Worm (Caenorhabditis elegans) whole organism, L4 larva: ENCODE measurements around the gene ilkp-1.

Experiments used
- F26F4.8 ChIP-seq: fragments of 200-800 bp; sonication (Bioruptor generic); conservative IDR thresholded peaks from 2 replicates; pipeline ENCODE4 v1.3.6; 2022; ENCODE audit warnings: missing genetic modification characterization, missing compliant biosample characterization
- F44E2.7 ChIP-seq: fragments of 200-800 bp; sonication (Bioruptor generic); IDR thresholded peaks from 2 replicates; pipeline ENCODE4 v2.1.2; 2022; ENCODE audit warnings: missing genetic modification characterization, missing compliant biosample characterization
- F49E8.2 ChIP-seq: sonication (generic microtip); optimal IDR thresholded peaks from 2 replicates; lab custom pipeline; 2016; ENCODE audit warnings: missing compliant biosample characterization, mild to moderate bottlenecking, missing genetic modification characterization, borderline replicate concordance
- T20F7.1 ChIP-seq: fragments of 200-800 bp; sonication (Bioruptor generic); optimal IDR thresholded peaks from 2 replicates; lab custom pipeline; 2018; ENCODE audit warnings: mild to moderate bottlenecking, missing genetic modification characterization, missing compliant biosample characterization
- aha-1 ChIP-seq: fragments of 150-350 bp; peaks from one replicate; lab custom pipeline; 2014; ENCODE audit warnings: missing biosample characterization, missing genetic modification characterization
- ama-1 ChIP-seq: fragments of 150-350 bp; optimal IDR thresholded peaks from 2 replicates; lab custom pipeline; 2014; ENCODE audit warnings: inconsistent platforms, mixed read lengths
- ceh-28 ChIP-seq: fragments of 150-350 bp; optimal IDR thresholded peaks from 2 replicates; lab custom pipeline; 2014; ENCODE audit warnings: missing biosample characterization, missing genetic modification reagents, missing genetic modification characterization
- ceh-32 ChIP-seq: sonication (generic microtip); optimal IDR thresholded peaks from 2 replicates; lab custom pipeline; 2016; ENCODE audit warnings: mild to moderate bottlenecking, missing genetic modification characterization, missing compliant biosample characterization; ENCODE audit not compliant: poor library complexity
- ctbp-1 ChIP-seq: fragments of 200-800 bp; sonication (Bioruptor generic); IDR thresholded peaks from 2 replicates; pipeline ENCODE4 v1.3.6; 2022; ENCODE audit warnings: missing genetic modification reagents, missing genetic modification characterization, missing compliant biosample characterization
- daf-16 ChIP-seq, 3 experiments: sonication (generic microtip); optimal IDR thresholded peaks; 2 replicates each; lab custom pipeline; 2016 to 2017; ENCODE audit warnings: missing genetic modification characterization in 3 of 3, missing genetic modification reagents in 3 of 3, mild to moderate bottlenecking in 2 of 3, missing compliant biosample characterization in 2 of 3, missing biosample characterization in 1 of 3, moderate library complexity in 1 of 3
- daf-19 ChIP-seq: fragments of 200-800 bp; sonication (Bioruptor generic); conservative IDR thresholded peaks from 2 replicates; pipeline ENCODE4 v1.3.6; 2022; ENCODE audit warnings: missing genetic modification characterization, missing compliant biosample characterization
- egl-43 ChIP-seq: fragments of 200-800 bp; sonication (Bioruptor generic); IDR thresholded peaks from 2 replicates; pipeline ENCODE4 v1.3.6; 2022; ENCODE audit warnings: missing genetic modification reagents, missing genetic modification characterization, missing compliant biosample characterization
- fos-1 ChIP-seq: fragments of 150-350 bp; optimal IDR thresholded peaks from 2 replicates; lab custom pipeline; 2014; ENCODE audit warnings: missing biosample characterization, missing genetic modification characterization
- gei-8 ChIP-seq: fragments of 200-800 bp; sonication (Bioruptor generic); optimal IDR thresholded peaks from 2 replicates; lab custom pipeline; 2018; ENCODE audit warnings: mild to moderate bottlenecking, missing genetic modification characterization, missing compliant biosample characterization
- hif-1 ChIP-seq, 2 experiments: sonication (generic microtip); optimal IDR thresholded peaks; 2 replicates each; lab custom pipeline; 2016 to 2017; ENCODE audit warnings: missing compliant biosample characterization in 2 of 2, missing genetic modification characterization in 2 of 2, missing genetic modification reagents in 2 of 2, missing genotype in 2 of 2, mild to moderate bottlenecking in 1 of 2
- hmg-1.1 ChIP-seq: fragments of 200-800 bp; sonication (Bioruptor generic); IDR thresholded peaks from 2 replicates; pipeline ENCODE4 v1.3.6; 2022; ENCODE audit warnings: missing genetic modification reagents, missing genetic modification characterization, missing compliant biosample characterization
- lim-7 ChIP-seq: fragments of 200-800 bp; sonication (Bioruptor generic); IDR thresholded peaks from 2 replicates; pipeline ENCODE4 v1.3.6; 2022; ENCODE audit warnings: missing genetic modification characterization, missing compliant biosample characterization
- lin-29 ChIP-seq: fragments of 200-800 bp; sonication (Bioruptor generic); IDR thresholded peaks from 2 replicates; pipeline ENCODE4 v1.3.6; 2022; ENCODE audit warnings: missing genetic modification reagents, missing genetic modification characterization, missing compliant biosample characterization
- lin-38 ChIP-seq: fragments of 200-800 bp; sonication (Bioruptor generic); IDR thresholded peaks from 2 replicates; pipeline ENCODE4 v1.3.6; 2022; ENCODE audit warnings: missing genetic modification reagents, missing genetic modification characterization, missing compliant biosample characterization
- lsy-2 ChIP-seq, 2 experiments: fragments of 150-350 bp in 1 of 2; sonication (generic microtip) in 1 of 2; optimal IDR thresholded peaks; 2 replicates each; lab custom pipeline; 2014 to 2017; ENCODE audit warnings: missing biosample characterization in 2 of 2, missing genetic modification characterization in 2 of 2
- mdl-1 ChIP-seq, 2 experiments: fragments of 150-350 bp in 1 of 2; sonication (generic microtip) in 1 of 2; optimal IDR thresholded peaks; 2 replicates each; lab custom pipeline; 2014 to 2017; ENCODE audit warnings: missing biosample characterization in 2 of 2, missing genetic modification characterization in 2 of 2
- mxl-3 ChIP-seq: fragments of 200-800 bp; sonication (Bioruptor generic); optimal IDR thresholded peaks from 2 replicates; lab custom pipeline; 2018; ENCODE audit warnings: mild to moderate bottlenecking, missing genetic modification characterization, missing compliant biosample characterization
- nhr-102 ChIP-seq: sonication (generic microtip); optimal IDR thresholded peaks from 2 replicates; lab custom pipeline; 2016; ENCODE audit warnings: mild to moderate bottlenecking, missing genetic modification characterization, moderate library complexity, missing compliant biosample characterization
- nhr-237 ChIP-seq: sonication (generic microtip); optimal IDR thresholded peaks from 2 replicates; lab custom pipeline; 2017; ENCODE audit warnings: missing biosample characterization, missing genetic modification characterization
- nhr-42 ChIP-seq: fragments of 200-800 bp; sonication (Bioruptor generic); IDR thresholded peaks from 2 replicates; pipeline ENCODE4 v1.3.6; 2022; ENCODE audit warnings: missing genetic modification characterization, missing compliant biosample characterization
- nhr-76 ChIP-seq: fragments of 150-350 bp; optimal IDR thresholded peaks from 2 replicates; lab custom pipeline; 2014; ENCODE audit warnings: missing biosample characterization, missing genetic modification characterization
- nhr-77 ChIP-seq: fragments of 150-350 bp; optimal IDR thresholded peaks from 2 replicates; lab custom pipeline; 2014; ENCODE audit warnings: missing biosample characterization, missing genetic modification characterization
- php-3 ChIP-seq: fragments of 200-800 bp; sonication (Bioruptor generic); IDR thresholded peaks from 2 replicates; pipeline ENCODE4 v1.3.6; 2022; ENCODE audit warnings: missing genetic modification reagents, missing genetic modification characterization, missing compliant biosample characterization
- set-16 ChIP-seq: fragments of 200-800 bp; sonication (Bioruptor generic); IDR thresholded peaks from 2 replicates; pipeline ENCODE4 v1.3.6; 2022; ENCODE audit warnings: missing genetic modification reagents, missing genetic modification characterization, missing compliant biosample characterization
- tra-1 ChIP-seq: fragments of 200-800 bp; sonication (Bioruptor generic); IDR thresholded peaks from 2 replicates; pipeline ENCODE4 v1.3.6; 2022; ENCODE audit warnings: missing genetic modification reagents, missing genetic modification characterization, missing compliant biosample characterization
- unc-39 ChIP-seq: sonication (generic microtip); optimal IDR thresholded peaks from 2 replicates; lab custom pipeline; 2017; ENCODE audit warnings: missing biosample characterization, missing genetic modification characterization
- unc-62 ChIP-seq, 3 experiments: fragments of 150-350 bp in 1 of 3; sonication (generic microtip); optimal IDR thresholded peaks in 2 of 3; peaks in 1 of 3; 1 replicate in 1 of 3; 2 replicates in 2 of 3; lab custom pipeline; 2014 to 2017; ENCODE audit warnings: missing biosample characterization in 3 of 3, missing genetic modification characterization in 3 of 3, missing genetic modification reagents in 3 of 3, missing genotype in 1 of 3
- ztf-11 ChIP-seq: fragments of 150-350 bp; optimal IDR thresholded peaks from 2 replicates; lab custom pipeline; 2014; ENCODE audit warnings: missing biosample characterization, missing genetic modification characterization
- ztf-7 ChIP-seq: fragments of 150-350 bp; optimal IDR thresholded peaks from 2 replicates; lab custom pipeline; 2014; ENCODE audit warnings: missing biosample characterization, missing genetic modification characterization

Gene ilkp-1

DNA sequence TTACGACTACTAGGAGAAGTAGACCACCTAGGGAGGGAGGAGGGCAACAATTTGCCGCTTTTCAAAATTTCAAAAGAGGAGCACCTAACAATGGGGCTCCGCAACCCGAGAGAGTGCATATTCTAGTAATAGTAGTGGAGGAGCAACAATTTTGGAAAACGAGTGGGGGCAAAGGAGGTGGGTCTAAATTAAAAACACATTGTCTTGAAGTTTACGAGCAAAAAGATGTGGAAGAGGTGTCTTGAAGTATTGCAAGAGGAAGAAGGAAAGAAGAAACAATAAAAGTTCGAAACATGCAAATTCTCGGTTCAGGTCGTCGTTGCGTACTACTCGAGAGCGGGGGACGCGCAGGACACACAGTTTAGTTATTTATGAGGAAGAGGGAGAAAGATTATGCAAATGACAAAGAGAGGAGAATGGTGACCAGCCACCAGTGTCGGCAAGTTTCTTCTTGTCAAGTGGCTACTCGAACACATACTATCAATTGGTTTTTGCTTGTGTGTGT is 14.2 kb downstream of the ilkp-1 start:
- TF ChIP-seq unc-62 (GFP tag; optimal IDR thresholded peaks at IDR 0.05 in 1 of 2; lab: Kevin White, UChicago) (peak in 1 of 2 experiments; percentile 96), unc-62 (tag; optimal IDR thresholded peaks at IDR 0.05; lab: Kevin White, UChicago) (no peak), nhr-77 (no peak), hmg-1.1 (0 out of 2 replicates have a peak, but pooled peaks have one; percentile 14), lsy-2 (tag; optimal IDR thresholded peaks at IDR 0.05; lab: Kevin White, UChicago) (no peak)
- TF ChIP-seq, all 104 proteins: peak for 2

DNA sequence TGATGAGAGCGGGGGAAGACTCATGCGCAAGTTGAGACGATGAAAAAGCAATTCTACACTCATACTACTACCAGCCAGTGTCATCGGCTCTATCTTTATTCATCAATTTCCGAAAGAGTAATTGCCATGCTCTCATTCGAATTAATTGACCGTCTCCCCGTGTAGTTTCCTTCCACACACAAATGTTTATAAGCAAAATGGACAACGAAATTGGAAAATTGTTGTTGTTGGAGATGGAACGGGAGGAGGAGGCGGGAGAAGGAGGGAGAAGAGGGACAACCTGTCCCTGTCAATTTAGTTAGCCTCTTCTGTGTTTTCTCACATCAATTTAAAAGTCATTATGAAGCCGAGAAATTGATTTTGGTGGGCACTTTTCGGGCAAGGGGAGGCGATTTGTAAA is 22.5 kb downstream of the ilkp-1 start:
- no peak for TF ChIP-seq ama-1 (lab: Kevin White, UChicago)
- no peak for TF ChIP-seq ctbp-1 (GFP tag; lab: Robert Waterston, UW)
- TF ChIP-seq F49E8.2 (tag; lab: Kevin White, UChicago): no peak
- TF ChIP-seq, all 104 proteins: peak for 0

DNA sequence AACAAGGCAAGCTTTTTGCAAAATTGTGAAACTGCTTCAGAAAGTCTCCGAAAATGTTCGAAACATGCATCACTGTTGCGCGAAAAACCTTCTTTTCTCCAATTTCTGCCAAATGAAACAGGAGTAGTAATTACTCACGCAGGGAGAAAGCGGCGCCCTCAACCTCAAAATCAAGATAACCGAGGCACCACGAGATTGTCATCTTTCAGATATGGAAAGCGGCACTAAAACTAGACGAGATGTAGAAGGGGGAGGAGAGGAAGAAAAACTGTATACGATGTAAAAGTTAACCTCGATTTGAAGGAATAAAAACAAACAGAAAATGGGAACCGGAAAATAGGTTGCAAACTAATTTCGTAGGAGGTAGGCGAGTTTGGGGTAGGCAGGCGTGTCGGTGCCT is 26.5 kb downstream of the ilkp-1 start:
- TF ChIP-seq T20F7.1 (GFP tag; lab: Kevin White, UChicago) (no peak), unc-39 (tag; lab: Kevin White, UChicago) (no peak), lim-7 (GFP tag; lab: Robert Waterston, UW) (no peak), nhr-76 (tag; lab: Kevin White, UChicago) (no peak), unc-62 (GFP tag; optimal IDR thresholded peaks at IDR 0.05 in 1 of 2; lab: Kevin White, UChicago) (no peak), unc-62 (tag; optimal IDR thresholded peaks at IDR 0.05; lab: Kevin White, UChicago) (no peak), php-3 (GFP tag; lab: Robert Waterston, UW) (no peak), daf-19 (GFP tag; lab: Robert Waterston, UW) (no peak), nhr-237 (tag; lab: Kevin White, UChicago) (no peak)

DNA sequence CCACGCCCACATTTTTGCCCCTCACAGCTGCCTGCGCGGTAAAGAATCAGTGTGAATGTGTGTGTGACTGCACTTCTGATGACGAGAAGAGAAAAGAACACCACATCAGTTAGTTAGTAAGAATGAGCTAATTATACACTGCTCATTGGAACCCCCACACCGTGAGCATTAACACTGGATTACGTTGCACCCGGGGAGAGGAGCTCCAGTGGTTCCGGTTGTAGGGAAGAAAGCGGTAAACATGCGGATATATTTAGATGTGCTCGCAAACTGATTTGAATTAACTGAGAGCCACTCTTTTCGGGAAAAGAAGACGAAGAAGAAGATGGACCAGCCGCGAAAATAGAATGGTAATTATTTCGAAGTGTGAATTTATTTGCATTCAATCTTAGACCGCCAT is 36.7 kb downstream of the ilkp-1 start:
- no peak for TF ChIP-seq mdl-1 (tag; optimal IDR thresholded peaks at IDR 0.05; lab: Kevin White, UChicago)
- TF ChIP-seq nhr-76 (tag; lab: Kevin White, UChicago): no peak
- TF ChIP-seq egl-43 (GFP tag; lab: Robert Waterston, UW): no peak
- no peak for TF ChIP-seq ceh-32 (tag; lab: Kevin White, UChicago)
- TF ChIP-seq tra-1 (GFP tag; lab: Robert Waterston, UW): no peak
- TF ChIP-seq lin-38 (GFP tag; lab: Robert Waterston, UW): no peak
- TF ChIP-seq ztf-7: no peak
- no peak for TF ChIP-seq fos-1 (tag; lab: Kevin White, UChicago)
- no peak for TF ChIP-seq php-3 (GFP tag; lab: Robert Waterston, UW)
- no peak for TF ChIP-seq mxl-3
- no peak for TF ChIP-seq gei-8 (GFP tag; lab: Kevin White, UChicago)
- no peak for TF ChIP-seq F44E2.7 (GFP tag; lab: Robert Waterston, UW)
- TF ChIP-seq T20F7.1 (GFP tag; lab: Kevin White, UChicago): no peak
- no peak for TF ChIP-seq set-16 (GFP tag; lab: Robert Waterston, UW)
- TF ChIP-seq ceh-28 (tag; lab: Kevin White, UChicago): no peak
- no peak for TF ChIP-seq nhr-102 (tag; lab: Kevin White, UChicago)
- TF ChIP-seq hif-1 (tag; optimal IDR thresholded peaks at IDR 0.05; lab: Kevin White, UChicago): no peak
- TF ChIP-seq daf-16 (GFP tag; optimal IDR thresholded peaks at IDR 0.05; lab: Kevin White, UChicago): no peak
- no peak for TF ChIP-seq daf-16 (tag; optimal IDR thresholded peaks at IDR 0.05; lab: Kevin White, UChicago)
- TF ChIP-seq ztf-11 (tag; lab: Kevin White, UChicago): no peak

DNA sequence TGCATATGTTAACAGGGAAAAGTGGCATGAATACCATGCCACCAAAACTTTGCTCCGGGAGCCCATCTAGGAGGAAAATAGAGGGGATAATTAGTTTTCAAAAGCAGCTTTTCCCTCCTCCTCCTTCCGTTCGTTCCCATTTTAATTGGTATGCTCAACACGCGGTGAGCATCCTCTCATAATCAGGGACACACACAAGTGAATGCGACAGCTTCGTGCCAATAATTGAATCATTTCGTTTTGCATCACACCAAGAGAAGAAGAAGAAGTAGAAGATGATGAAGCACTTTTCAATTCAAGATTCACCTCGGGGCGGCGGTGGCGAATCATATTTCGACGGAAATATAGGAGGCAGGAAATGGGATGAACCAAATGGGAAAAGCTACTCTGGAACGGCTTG is 38.1 kb downstream of the ilkp-1 start:
- no peak for TF ChIP-seq nhr-42 (GFP tag; lab: Robert Waterston, UW)
- no peak for TF ChIP-seq lin-29 (GFP tag; lab: Robert Waterston, UW)
- no peak for TF ChIP-seq F26F4.8
- peak; percentile 64 for TF ChIP-seq aha-1
- TF ChIP-seq, all 104 proteins: peak for 1
